Worm (Caenorhabditis elegans) whole organism, midembryonic: ENCODE measurements around the gene pks-1.

ENCODE experiments used
- T22C8.4 ChIP-seq: fragments of 200-800 bp; sonication (Bioruptor generic); IDR thresholded peaks from 2 replicates; pipeline ENCODE4 v1.3.6; 2022; ENCODE audit warnings: missing genetic modification characterization, missing compliant biosample characterization
- cog-1 ChIP-seq: sonication (generic microtip); optimal IDR thresholded peaks from 2 replicates; lab custom pipeline; 2016; ENCODE audit warnings: missing genetic modification characterization, missing compliant biosample characterization
- flt-1 ChIP-seq: fragments of 200-800 bp; sonication (Bioruptor generic); IDR thresholded peaks from 2 replicates; pipeline ENCODE4 v1.3.6; 2022; ENCODE audit warnings: missing genetic modification characterization, missing compliant biosample characterization
- klf-2 ChIP-seq: fragments of 200-800 bp; sonication (Bioruptor generic); conservative IDR thresholded peaks from 2 replicates; pipeline ENCODE4 v1.3.6; 2022; ENCODE audit warnings: missing genetic modification reagents, missing genetic modification characterization, missing compliant biosample characterization
- med-1 ChIP-seq: sonication (generic microtip); optimal IDR thresholded peaks from 2 replicates; lab custom pipeline; 2017; ENCODE audit warnings: missing genetic modification characterization, mild to moderate bottlenecking, missing compliant biosample characterization, antibody characterized with exemption, missing genetic modification reagents; ENCODE audit not compliant: insufficient read depth
- ref-1 ChIP-seq: fragments of 200-800 bp; sonication (Bioruptor generic); conservative IDR thresholded peaks from 2 replicates; pipeline ENCODE4 v1.3.6; 2022; ENCODE audit warnings: missing genetic modification reagents, missing genetic modification characterization, missing compliant biosample characterization
- tab-1 ChIP-seq: fragments of 200-800 bp; sonication (Bioruptor generic); IDR thresholded peaks from 2 replicates; pipeline ENCODE4 v1.3.6; 2022; ENCODE audit warnings: missing genetic modification characterization, missing compliant biosample characterization
- ztf-23 ChIP-seq: fragments of 200-800 bp; sonication (Bioruptor generic); IDR thresholded peaks from 2 replicates; pipeline ENCODE4 v1.3.6; 2022; ENCODE audit warnings: missing genetic modification reagents, missing genetic modification characterization, missing compliant biosample characterization
- ztf-29 ChIP-seq: fragments of 200-800 bp; sonication (Bioruptor generic); IDR thresholded peaks from 2 replicates; pipeline ENCODE4 v1.3.6; 2022; ENCODE audit warnings: missing genetic modification reagents, missing genetic modification characterization, missing compliant biosample characterization

pks-1 gene

DNA sequence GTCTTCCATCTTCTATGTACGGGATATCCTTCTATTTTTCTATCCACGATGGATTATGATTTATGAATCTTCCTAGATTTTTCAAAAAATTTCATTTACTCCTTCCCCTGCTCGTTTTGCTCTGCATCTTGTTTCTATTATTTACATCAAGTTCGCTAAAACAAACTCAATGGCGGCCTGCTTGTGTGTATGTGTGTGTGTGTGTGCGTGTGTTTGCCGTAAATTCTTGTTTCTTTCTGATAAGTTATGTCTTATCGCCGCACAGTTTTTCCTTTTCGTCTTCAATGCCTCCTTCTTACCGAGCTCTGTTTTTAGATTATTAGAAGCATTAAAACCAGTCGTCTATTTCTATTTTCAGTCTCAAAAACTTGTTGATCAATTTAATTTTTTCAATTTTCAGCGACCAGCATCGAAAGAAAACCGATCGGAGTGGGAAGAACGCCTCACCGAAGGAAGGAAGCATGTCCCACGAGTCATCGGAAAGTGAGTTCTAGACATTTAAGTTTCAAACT lies 65.7 kb downstream of the pks-1 start, which contains the start of gene dlg-1:
Gene dlg-1 (plus strand): TSS at position 401 of the 512 bp plus-strand sequence.
- no peak for TF ChIP-seq ref-1 (GFP tag; lab: Robert Waterston, UW)

DNA sequence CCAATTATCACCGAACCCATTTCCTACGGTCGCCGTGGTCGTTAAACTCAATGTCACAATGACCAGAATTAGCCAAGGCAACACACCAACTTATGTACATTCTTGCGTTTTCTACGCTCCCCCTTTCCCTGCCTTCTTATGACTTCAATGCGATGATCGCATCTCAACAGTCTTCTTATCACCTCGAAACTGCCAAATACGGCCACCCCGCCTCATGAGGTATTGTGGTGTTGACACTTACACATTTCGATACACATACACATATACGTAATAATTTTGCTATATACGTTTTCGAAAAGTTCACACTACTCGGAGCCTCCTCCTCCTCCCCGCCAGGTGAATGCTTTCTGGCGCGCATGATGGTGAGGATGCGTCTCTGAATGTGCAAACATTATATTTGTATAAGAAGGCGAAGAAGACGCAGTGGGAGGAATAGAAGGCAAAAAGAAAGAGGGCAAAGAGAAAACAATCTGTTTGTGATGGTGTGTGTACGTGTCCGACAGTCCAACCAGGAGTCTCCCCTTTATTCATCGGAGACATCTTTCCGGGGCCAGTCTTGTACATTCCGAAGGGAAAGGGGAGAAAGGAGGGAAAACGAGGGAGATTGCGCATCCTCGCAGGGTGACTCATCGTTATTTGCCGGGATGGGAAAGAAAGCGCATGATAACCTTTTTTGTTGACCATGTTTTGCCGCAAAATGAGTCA lies 66.4 kb downstream of the pks-1 start:
- no peak for TF ChIP-seq klf-2 (GFP tag; lab: Robert Waterston, UW)
- no peak for TF ChIP-seq T22C8.4
- 0 out of 2 replicates have a peak, but pooled peaks have one; percentile 53 for TF ChIP-seq tab-1 (GFP tag; lab: Robert Waterston, UW)
- TF ChIP-seq med-1 (GFP tag; lab: Kevin White, UChicago), result no peak
- peak; percentile 67 for TF ChIP-seq cog-1 (tag; lab: Kevin White, UChicago)
- TF ChIP-seq flt-1, result no peak
- no peak for TF ChIP-seq ztf-29 (GFP tag; lab: Robert Waterston, UW)
- TF ChIP-seq ztf-23 (GFP tag; lab: Robert Waterston, UW), result 0 out of 2 replicates have a peak, but pooled peaks have one; percentile 35
- no peak for TF ChIP-seq ref-1 (GFP tag; lab: Robert Waterston, UW)

DNA sequence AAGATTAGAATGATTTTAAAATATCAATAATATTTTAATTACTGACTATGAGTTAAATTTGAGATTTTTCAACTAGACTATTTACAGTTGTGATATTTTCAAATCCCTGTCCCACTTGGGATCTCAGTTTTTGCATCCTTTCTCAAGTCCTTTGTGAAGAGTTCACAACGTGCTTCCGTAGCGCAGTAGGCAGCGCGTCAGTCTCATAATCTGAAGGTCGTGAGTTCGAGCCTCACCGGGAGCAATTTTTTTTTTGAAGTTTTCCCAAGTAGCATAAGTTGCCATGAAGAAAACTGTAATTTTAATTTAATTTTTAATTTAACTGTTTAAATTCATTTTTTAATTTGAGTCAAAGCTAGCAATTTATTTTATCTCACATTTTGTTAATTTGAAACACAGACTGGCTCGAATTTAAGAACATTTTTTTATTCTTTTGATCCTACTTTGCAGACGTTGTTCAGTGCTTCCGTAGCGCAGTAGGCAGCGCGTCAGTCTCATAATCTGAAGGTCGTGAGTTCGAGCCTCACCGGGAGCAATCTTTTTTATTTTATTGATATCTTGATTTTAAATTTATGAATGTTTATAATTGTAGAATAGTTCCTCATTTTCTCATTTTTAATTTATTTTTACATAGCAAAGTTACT lies 71.8 kb downstream of the pks-1 start:
- no peak for TF ChIP-seq ztf-23 (GFP tag; lab: Robert Waterston, UW)
- TF ChIP-seq flt-1, result peak; percentile 51
- TF ChIP-seq T22C8.4, result peak; percentile 60; the same call in 1 of the 2 replicates

DNA sequence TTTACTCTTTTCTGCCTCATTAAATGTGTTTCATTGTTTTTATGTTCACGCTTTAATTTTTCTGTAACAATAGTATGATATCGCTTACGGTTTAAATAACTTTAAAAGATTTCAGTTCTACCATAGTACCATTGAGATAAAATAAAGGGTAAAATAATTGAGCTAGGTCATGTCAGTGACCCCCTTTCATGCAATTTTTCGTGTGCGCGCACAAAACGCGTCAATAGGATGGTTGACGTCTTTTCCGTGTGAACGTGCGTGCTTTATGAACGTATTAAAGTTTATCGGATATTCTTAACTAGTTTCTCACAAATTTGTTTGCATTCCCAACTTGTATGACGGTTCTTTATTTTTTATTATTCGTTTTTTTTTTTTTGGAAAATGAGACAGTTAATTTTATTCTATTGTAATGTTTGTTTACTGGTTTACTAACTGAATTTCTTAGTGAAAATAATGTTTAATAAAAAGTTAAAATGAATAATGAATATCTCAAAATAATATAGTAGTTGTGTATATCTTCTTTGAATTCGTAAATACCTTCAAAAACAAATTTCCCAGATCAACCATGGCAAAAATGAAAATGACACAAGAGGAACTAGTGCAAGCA lies 72.4 kb downstream of the pks-1 start, which contains the start of gene C25F6.1:
Gene C25F6.1 (plus strand): TSS at position 557 of the 607 bp plus-strand sequence.
- TF ChIP-seq flt-1 (no peak), klf-2 (GFP tag; lab: Robert Waterston, UW) (no peak), med-1 (GFP tag; lab: Kevin White, UChicago) (no peak), ztf-23 (GFP tag; lab: Robert Waterston, UW) (no peak)

DNA sequence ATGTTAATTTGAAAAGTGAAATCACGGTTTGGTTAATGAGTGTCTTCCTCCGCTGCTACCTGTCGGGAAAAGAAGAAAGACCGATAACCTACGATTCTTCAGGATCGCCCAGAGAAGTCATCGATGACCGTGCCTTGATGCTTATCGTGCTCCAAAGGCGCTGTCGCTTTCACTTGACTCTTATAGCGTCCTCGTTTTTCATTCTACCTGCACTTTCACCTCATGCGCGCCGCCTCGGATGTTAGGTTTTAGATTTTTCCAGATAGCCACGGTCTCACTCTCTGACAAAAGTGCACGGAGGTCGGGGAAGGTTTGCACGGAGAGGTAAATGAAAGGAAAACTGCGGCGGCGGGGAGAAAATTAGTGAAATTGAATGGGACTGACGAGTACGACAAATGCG lies 75.3 kb downstream of the pks-1 start:
- TF ChIP-seq flt-1 (no peak), ztf-29 (GFP tag; lab: Robert Waterston, UW) (no peak), ztf-23 (GFP tag; lab: Robert Waterston, UW) (no peak), tab-1 (GFP tag; lab: Robert Waterston, UW) (no peak), ref-1 (GFP tag; lab: Robert Waterston, UW) (no peak), med-1 (GFP tag; lab: Kevin White, UChicago) (no peak), klf-2 (GFP tag; lab: Robert Waterston, UW) (no peak), T22C8.4 (no peak), cog-1 (tag; lab: Kevin White, UChicago) (no peak)

DNA sequence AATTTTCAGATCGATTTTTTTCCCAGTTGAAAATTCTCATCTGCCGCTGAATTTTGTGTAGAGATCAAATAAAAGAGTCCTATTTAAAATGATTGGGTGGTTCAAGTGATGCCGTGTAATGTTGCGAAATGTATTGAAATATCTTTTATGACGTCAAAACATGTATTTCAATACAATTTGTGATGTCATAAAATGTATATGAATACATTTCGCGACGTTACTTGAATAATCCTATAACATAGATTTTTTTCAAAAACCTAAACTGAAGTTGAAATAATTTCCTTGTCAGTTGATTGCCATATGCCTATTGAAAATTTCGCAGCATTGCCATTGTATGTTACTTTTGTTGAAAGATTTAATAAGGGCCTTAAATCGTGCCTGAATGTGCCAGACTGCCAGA lies 75.9 kb downstream of the pks-1 start, which contains the start of gene F55D1.1:
Gene F55D1.1 (plus strand): TSS at position 301 of the 400 bp plus-strand sequence.
- TF ChIP-seq ztf-29 (GFP tag; lab: Robert Waterston, UW) (no peak), tab-1 (GFP tag; lab: Robert Waterston, UW) (no peak), T22C8.4 (no peak), med-1 (GFP tag; lab: Kevin White, UChicago) (no peak), cog-1 (tag; lab: Kevin White, UChicago) (no peak), ztf-23 (GFP tag; lab: Robert Waterston, UW) (no peak)
